Worm (Caenorhabditis elegans) whole organism, L4 larva: ENCODE measurements around the gene mlk-1.

ENCODE experiments used
- D1046.2 ChIP-seq: fragments of 200-800 bp; sonication (Bioruptor generic); IDR thresholded peaks from 2 replicates; pipeline ENCODE4 v1.3.6; 2022; ENCODE audit warnings: missing genetic modification characterization, missing compliant biosample characterization
- F10B5.3 ChIP-seq: sonication (generic microtip); optimal IDR thresholded peaks from 2 replicates; lab custom pipeline; 2016; ENCODE audit warnings: mild to moderate bottlenecking, missing genetic modification characterization, missing compliant biosample characterization
- F26F4.8 ChIP-seq: fragments of 200-800 bp; sonication (Bioruptor generic); conservative IDR thresholded peaks from 2 replicates; pipeline ENCODE4 v1.3.6; 2022; ENCODE audit warnings: missing genetic modification characterization, missing compliant biosample characterization
- F37D6.2 ChIP-seq: sonication (generic microtip); optimal IDR thresholded peaks from 2 replicates; lab custom pipeline; 2016; ENCODE audit warnings: mild to moderate bottlenecking, missing genetic modification characterization, missing compliant biosample characterization
- T20F7.1 ChIP-seq: fragments of 200-800 bp; sonication (Bioruptor generic); optimal IDR thresholded peaks from 2 replicates; lab custom pipeline; 2018; ENCODE audit warnings: mild to moderate bottlenecking, missing genetic modification characterization, missing compliant biosample characterization
- T26A8.4 ChIP-seq: fragments of 200-800 bp; sonication (Bioruptor generic); IDR thresholded peaks from 2 replicates; pipeline ENCODE4 v1.3.6; 2022; ENCODE audit warnings: missing genetic modification characterization, missing compliant biosample characterization
- Y105C5A.15 ChIP-seq: fragments of 200-800 bp; sonication (Bioruptor generic); IDR thresholded peaks from 2 replicates; pipeline ENCODE4 v1.3.6; 2022; ENCODE audit warnings: missing genetic modification characterization, missing compliant biosample characterization
- Y75B8A.6 ChIP-seq: fragments of 200-800 bp; sonication (Bioruptor generic); IDR thresholded peaks from 2 replicates; pipeline ENCODE4 v1.3.6; 2022; ENCODE audit warnings: missing genetic modification reagents, missing genetic modification characterization, missing compliant biosample characterization
- ZK337.2 ChIP-seq: fragments of 200-800 bp; sonication (Bioruptor generic); IDR thresholded peaks from 2 replicates; pipeline ENCODE4 v1.3.6; 2022; ENCODE audit warnings: missing genetic modification reagents, missing genetic modification characterization, missing compliant biosample characterization
- ZK546.5 ChIP-seq, 2 experiments: sonication (generic microtip); optimal IDR thresholded peaks; 2 replicates each; lab custom pipeline; 2017; ENCODE audit warnings: missing biosample characterization in 2 of 2, missing genetic modification characterization in 2 of 2
- ceh-44 ChIP-seq: fragments of 200-800 bp; sonication (Bioruptor generic); IDR thresholded peaks from 2 replicates; pipeline ENCODE4 v1.3.6; 2022; ENCODE audit warnings: missing genetic modification reagents, missing genetic modification characterization, missing compliant biosample characterization
- daf-12 ChIP-seq: fragments of 150-350 bp; optimal IDR thresholded peaks from 2 replicates; lab custom pipeline; 2014; ENCODE audit warnings: missing biosample characterization, missing genetic modification reagents, missing genetic modification characterization
- daf-19 ChIP-seq: fragments of 200-800 bp; sonication (Bioruptor generic); conservative IDR thresholded peaks from 2 replicates; pipeline ENCODE4 v1.3.6; 2022; ENCODE audit warnings: missing genetic modification characterization, missing compliant biosample characterization
- dmd-8 ChIP-seq: fragments of 200-800 bp; sonication (Bioruptor generic); IDR thresholded peaks from 2 replicates; pipeline ENCODE4 v1.3.6; 2022; ENCODE audit warnings: missing genetic modification characterization, missing compliant biosample characterization
- dmd-9 ChIP-seq: fragments of 200-800 bp; sonication (Bioruptor generic); IDR thresholded peaks from 2 replicates; pipeline ENCODE4 v1.3.6; 2022; ENCODE audit warnings: missing genetic modification reagents, missing genetic modification characterization, missing compliant biosample characterization
- duxl-1 ChIP-seq: sonication (generic microtip); optimal IDR thresholded peaks from 2 replicates; lab custom pipeline; 2016; ENCODE audit warnings: mild to moderate bottlenecking, missing genetic modification characterization, moderate library complexity, missing compliant biosample characterization; ENCODE audit not compliant: poor library complexity
- dve-1 ChIP-seq: sonication (generic microtip); optimal IDR thresholded peaks from 2 replicates; lab custom pipeline; 2017; ENCODE audit warnings: antibody characterized with exemption, mild to moderate bottlenecking, missing genetic modification characterization, missing compliant biosample characterization; ENCODE audit not compliant: insufficient read depth
- egl-43 ChIP-seq: fragments of 200-800 bp; sonication (Bioruptor generic); IDR thresholded peaks from 2 replicates; pipeline ENCODE4 v1.3.6; 2022; ENCODE audit warnings: missing genetic modification reagents, missing genetic modification characterization, missing compliant biosample characterization
- fos-1 ChIP-seq: fragments of 150-350 bp; optimal IDR thresholded peaks from 2 replicates; lab custom pipeline; 2014; ENCODE audit warnings: missing biosample characterization, missing genetic modification characterization
- gei-8 ChIP-seq: fragments of 200-800 bp; sonication (Bioruptor generic); optimal IDR thresholded peaks from 2 replicates; lab custom pipeline; 2018; ENCODE audit warnings: mild to moderate bottlenecking, missing genetic modification characterization, missing compliant biosample characterization
- hif-1 ChIP-seq, 2 experiments: sonication (generic microtip); optimal IDR thresholded peaks; 2 replicates each; lab custom pipeline; 2016 to 2017; ENCODE audit warnings: missing compliant biosample characterization in 2 of 2, missing genetic modification characterization in 2 of 2, missing genetic modification reagents in 2 of 2, missing genotype in 2 of 2, mild to moderate bottlenecking in 1 of 2
- hlh-11 ChIP-seq: fragments of 200-800 bp; sonication (Bioruptor generic); optimal IDR thresholded peaks from 2 replicates; lab custom pipeline; 2018; ENCODE audit warnings: mild to moderate bottlenecking, missing genetic modification characterization, missing compliant biosample characterization
- jun-1 ChIP-seq: fragments of 150-350 bp; optimal IDR thresholded peaks from 2 replicates; lab custom pipeline; 2014; ENCODE audit warnings: missing biosample characterization, missing genetic modification reagents, missing genetic modification characterization
- lin-29 ChIP-seq: fragments of 200-800 bp; sonication (Bioruptor generic); IDR thresholded peaks from 2 replicates; pipeline ENCODE4 v1.3.6; 2022; ENCODE audit warnings: missing genetic modification reagents, missing genetic modification characterization, missing compliant biosample characterization
- lin-38 ChIP-seq: fragments of 200-800 bp; sonication (Bioruptor generic); IDR thresholded peaks from 2 replicates; pipeline ENCODE4 v1.3.6; 2022; ENCODE audit warnings: missing genetic modification reagents, missing genetic modification characterization, missing compliant biosample characterization
- madf-5 ChIP-seq, 2 experiments: fragments of 200-800 bp; sonication (Bioruptor generic); IDR thresholded peaks; 2 replicates each; pipeline ENCODE4 v1.3.6; 2022; ENCODE audit warnings: missing compliant biosample characterization in 2 of 2, missing genetic modification characterization in 2 of 2
- madf-9 ChIP-seq: fragments of 200-800 bp; sonication (Bioruptor generic); conservative IDR thresholded peaks from 2 replicates; pipeline ENCODE4 v1.3.6; 2022; ENCODE audit warnings: missing genetic modification reagents, missing genetic modification characterization, missing compliant biosample characterization
- mep-1 ChIP-seq: fragments of 150-350 bp; sonication (generic microtip); optimal IDR thresholded peaks from 3 replicates; lab custom pipeline; 2014; ENCODE audit warnings: missing biosample characterization, missing genetic modification characterization
- mes-2 ChIP-seq: sonication (generic microtip); optimal IDR thresholded peaks from 2 replicates; lab custom pipeline; 2016; ENCODE audit warnings: missing genotype, mild to moderate bottlenecking, missing genetic modification characterization, missing compliant biosample characterization; ENCODE audit not compliant: poor library complexity, severe bottlenecking
- nhr-11 ChIP-seq: fragments of 150-350 bp; optimal IDR thresholded peaks from 2 replicates; lab custom pipeline; 2014; ENCODE audit warnings: missing biosample characterization, missing genetic modification characterization
- nhr-41 ChIP-seq: fragments of 200-800 bp; sonication (Bioruptor generic); IDR thresholded peaks from 2 replicates; pipeline ENCODE4 v1.3.6; 2022; ENCODE audit warnings: missing genetic modification reagents, missing genetic modification characterization, missing compliant biosample characterization
- nhr-48 ChIP-seq: sonication (generic microtip); optimal IDR thresholded peaks from 2 replicates; lab custom pipeline; 2016; ENCODE audit warnings: mild to moderate bottlenecking, missing genetic modification characterization, missing compliant biosample characterization
- nhr-77 ChIP-seq: fragments of 150-350 bp; optimal IDR thresholded peaks from 2 replicates; lab custom pipeline; 2014; ENCODE audit warnings: missing biosample characterization, missing genetic modification characterization
- php-3 ChIP-seq: fragments of 200-800 bp; sonication (Bioruptor generic); IDR thresholded peaks from 2 replicates; pipeline ENCODE4 v1.3.6; 2022; ENCODE audit warnings: missing genetic modification reagents, missing genetic modification characterization, missing compliant biosample characterization
- set-16 ChIP-seq: fragments of 200-800 bp; sonication (Bioruptor generic); IDR thresholded peaks from 2 replicates; pipeline ENCODE4 v1.3.6; 2022; ENCODE audit warnings: missing genetic modification reagents, missing genetic modification characterization, missing compliant biosample characterization
- spr-3 ChIP-seq: fragments of 200-800 bp; sonication (Bioruptor generic); optimal IDR thresholded peaks from 2 replicates; lab custom pipeline; 2018; ENCODE audit warnings: mild to moderate bottlenecking, missing genetic modification characterization, missing compliant biosample characterization
- tag-97 ChIP-seq: fragments of 200-800 bp; sonication (Bioruptor generic); IDR thresholded peaks from 2 replicates; pipeline ENCODE4 v1.3.6; 2022; ENCODE audit warnings: missing genetic modification characterization, missing compliant biosample characterization
- tra-1 ChIP-seq: fragments of 200-800 bp; sonication (Bioruptor generic); IDR thresholded peaks from 2 replicates; pipeline ENCODE4 v1.3.6; 2022; ENCODE audit warnings: missing genetic modification reagents, missing genetic modification characterization, missing compliant biosample characterization
- unc-130 ChIP-seq: sonication (generic microtip); optimal IDR thresholded peaks from 2 replicates; lab custom pipeline; 2016; ENCODE audit warnings: missing genetic modification reagents, missing genetic modification characterization, missing compliant biosample characterization
- unc-62 ChIP-seq, 3 experiments: fragments of 150-350 bp in 1 of 3; sonication (generic microtip); optimal IDR thresholded peaks in 2 of 3; peaks in 1 of 3; 1 replicate in 1 of 3; 2 replicates in 2 of 3; lab custom pipeline; 2014 to 2017; ENCODE audit warnings: missing biosample characterization in 3 of 3, missing genetic modification characterization in 3 of 3, missing genetic modification reagents in 3 of 3, missing genotype in 1 of 3
- zag-1 ChIP-seq: fragments of 150-350 bp; optimal IDR thresholded peaks from 2 replicates; lab custom pipeline; 2014; ENCODE audit warnings: missing biosample characterization, missing genetic modification characterization
- zip-11 ChIP-seq: fragments of 200-800 bp; sonication (Bioruptor generic); IDR thresholded peaks from 2 replicates; pipeline ENCODE4 v1.3.6; 2022; ENCODE audit warnings: missing genetic modification characterization, missing compliant biosample characterization

The mlk-1 gene

ce11 chrV:5052233-5052632, 12.4 kb downstream of the mlk-1 start, which contains the start of gene K11D12.12:
K11D12.12 (plus strand) TSS chrV:5052261.
- TF ChIP-seq zip-11 (GFP tag; lab: Robert Waterston, UW) (no peak), daf-19 (GFP tag; lab: Robert Waterston, UW) (no peak), set-16 (GFP tag; lab: Robert Waterston, UW) (no peak), D1046.2 (no peak), dmd-8 (GFP tag; lab: Robert Waterston, UW) (no peak), Y105C5A.15 (GFP tag; lab: Robert Waterston, UW) (no peak), F10B5.3 (tag; lab: Kevin White, UChicago) (no peak), madf-9 (GFP tag; lab: Robert Waterston, UW) (no peak), F37D6.2 (no peak), madf-5 (GFP tag; IDR thresholded peaks at IDR 0.05; lab: Robert Waterston, UW) (no peak), nhr-48 (tag; lab: Kevin White, UChicago) (no peak), lin-38 (GFP tag; lab: Robert Waterston, UW) (no peak), mep-1 (no peak), Y75B8A.6 (GFP tag; lab: Robert Waterston, UW) (no peak)

- TF ChIP-seq duxl-1 (tag; lab: Kevin White, UChicago) (peak; percentile 3), dmd-8 (GFP tag; lab: Robert Waterston, UW) (0 out of 2 replicates have a peak, but pooled peaks have one; percentile 40), tra-1 (GFP tag; lab: Robert Waterston, UW) (0 out of 2 replicates have a peak, but pooled peaks have one; percentile 49), mep-1 (no peak), egl-43 (GFP tag; lab: Robert Waterston, UW) (peak; percentile 44; the same call in 1 of the 2 replicates), gei-8 (GFP tag; lab: Kevin White, UChicago) (no peak), spr-3 (GFP tag; lab: Kevin White, UChicago) (peak; percentile 50), zip-11 (GFP tag; lab: Robert Waterston, UW) (no peak), ZK337.2 (GFP tag; lab: Robert Waterston, UW) (0 out of 2 replicates have a peak, but pooled peaks have one; percentile 53), hif-1 (tag; optimal IDR thresholded peaks at IDR 0.05; lab: Kevin White, UChicago) (no peak), unc-62 (GFP tag; optimal IDR thresholded peaks at IDR 0.05 in 1 of 2; lab: Kevin White, UChicago) (no peak), unc-62 (tag; optimal IDR thresholded peaks at IDR 0.05; lab: Kevin White, UChicago) (no peak), T26A8.4 (0 out of 2 replicates have a peak, but pooled peaks have one; percentile 42), set-16 (GFP tag; lab: Robert Waterston, UW) (peak; percentile 72), fos-1 (tag; lab: Kevin White, UChicago) (peak; percentile 19), daf-12 (tag; lab: Kevin White, UChicago) (no peak)
- TF ChIP-seq, all 104 proteins: peak for 9
Observed at ce11 chrV:5050073-5050599, 14.5 kb downstream of the mlk-1 start.

ce11 chrV:5049333-5049942, 15.2 kb downstream of the mlk-1 start, which contains the start of the genes pqn-51 and K11D12.14:
pqn-51 (plus strand) TSS chrV:5049607.
K11D12.14 (plus strand) TSS chrV:5049636.
- TF ChIP-seq ZK337.2 (GFP tag; lab: Robert Waterston, UW) (peak; percentile 69), lin-38 (GFP tag; lab: Robert Waterston, UW) (peak; percentile 93), T26A8.4 (peak; percentile 93), Y105C5A.15 (GFP tag; lab: Robert Waterston, UW) (0 out of 2 replicates have a peak, but pooled peaks have one; percentile 54), unc-130 (GFP tag; lab: Kevin White, UChicago) (peak; percentile 7), D1046.2 (peak; percentile 76; the same call in 1 of the 2 replicates), F26F4.8 (GFP tag; lab: Robert Waterston, UW) (no peak), mes-2 (tag; lab: Kevin White, UChicago) (peak; percentile 83), unc-62 (GFP tag; optimal IDR thresholded peaks at IDR 0.05 in 1 of 2; lab: Kevin White, UChicago) (peak in 1 of 2 experiments; percentile 100), unc-62 (tag; optimal IDR thresholded peaks at IDR 0.05; lab: Kevin White, UChicago) (no peak), ZK546.5 (tag; optimal IDR thresholded peaks at IDR 0.05; lab: Kevin White, UChicago) (peak; percentile 42 to 90), zag-1 (tag; lab: Kevin White, UChicago) (no peak), php-3 (GFP tag; lab: Robert Waterston, UW) (peak; percentile 71; the same call in 1 of the 2 replicates), daf-12 (tag; lab: Kevin White, UChicago) (no peak), dve-1 (tag; lab: Kevin White, UChicago) (peak; percentile 95), F10B5.3 (tag; lab: Kevin White, UChicago) (peak; percentile 79), tag-97 (no peak), nhr-11 (tag; lab: Kevin White, UChicago) (peak; percentile 87), jun-1 (tag; lab: Kevin White, UChicago) (peak; percentile 88), dmd-9 (GFP tag; lab: Robert Waterston, UW) (no peak), T20F7.1 (peak; percentile 81), hlh-11 (tag; lab: Kevin White, UChicago) (peak; percentile 95), nhr-77 (tag; lab: Kevin White, UChicago) (peak; percentile 77), nhr-41 (GFP tag; lab: Robert Waterston, UW) (no peak), nhr-48 (tag; lab: Kevin White, UChicago) (peak; percentile 89), lin-29 (GFP tag; lab: Robert Waterston, UW) (peak; percentile 87), ceh-44 (GFP tag; lab: Robert Waterston, UW) (peak; percentile 98)
